Worm (Caenorhabditis elegans): ENCODE measurements around the gene clec-194.

DNA sequence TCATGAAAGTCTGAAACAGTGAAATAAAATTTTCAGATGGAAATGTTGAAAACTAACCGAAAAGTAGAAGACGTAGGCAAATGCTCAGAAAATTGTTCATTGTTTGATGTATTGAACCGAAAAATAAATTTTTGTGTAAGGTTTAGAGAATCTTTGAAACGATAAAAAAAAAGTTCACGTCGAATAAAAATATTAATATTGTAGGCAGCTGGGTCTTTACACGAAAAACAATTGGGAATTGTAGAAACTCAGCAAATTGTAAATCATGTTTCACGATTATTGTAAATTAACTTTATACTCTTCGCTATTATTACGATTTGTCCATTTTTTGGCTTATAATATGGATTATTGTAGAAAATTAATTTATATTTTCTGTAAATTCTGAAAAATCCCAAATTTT lies 17.6 kb upstream of the clec-194 start, which contains the start of gene Y116A8A.2:
- TF ChIP-seq T22C8.4 (GFP tag; IDR thresholded peaks at IDR 0.05) (no peak), flt-1 (GFP tag; IDR thresholded peaks at IDR 0.05) (no peak), ztf-23 (GFP tag; IDR thresholded peaks at IDR 0.05) (no peak), ref-1 (GFP tag; conservative IDR thresholded peaks at IDR 0.05) (no peak), klf-2 (GFP tag; conservative IDR thresholded peaks at IDR 0.05) (no peak)

Data from whole organism, midembryonic.